Fruit fly (Drosophila melanogaster) S2 (cell line): ENCODE data around the gene me31B.

ENCODE experiments used
- CG8478 ChIP-seq: fragments of >200 bp; optimal IDR thresholded peaks from 2 replicates; lab custom pipeline; 2018
- CTCF ChIP-seq, 2 experiments: fragments of >200 bp; optimal IDR thresholded peaks; 2 replicates each; lab custom pipeline; 2018

DNA sequence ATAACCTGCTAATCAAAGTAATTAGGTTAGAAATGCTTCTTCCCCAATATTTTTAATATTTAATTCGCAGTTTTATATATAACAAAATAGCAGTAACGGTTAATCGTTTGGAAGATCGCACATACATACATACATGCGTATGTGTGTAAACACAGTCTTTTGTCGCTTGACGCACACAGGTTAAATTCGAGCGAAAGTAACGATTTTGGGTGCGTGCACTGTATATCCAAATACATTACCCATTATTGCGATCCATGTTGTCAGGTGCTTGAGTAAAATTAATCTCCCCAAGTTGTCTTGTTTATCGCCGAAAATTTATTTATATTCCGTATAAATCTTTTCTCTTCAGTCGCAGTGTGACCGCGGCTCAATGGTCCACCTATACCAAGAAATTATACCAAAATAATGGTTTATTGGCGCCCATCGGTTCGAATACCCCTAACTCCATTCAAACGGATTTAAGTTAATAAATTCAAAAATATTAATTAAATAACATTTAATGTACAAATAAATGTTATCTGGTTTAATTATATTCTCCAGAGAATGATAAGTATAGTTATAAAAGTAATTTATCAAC is 35.1 kb upstream of the me31B start, which contains the start of gene CG34159:
- TF ChIP-seq CG8478 (lab: Kevin White, UChicago) (no peak), CTCF (optimal IDR thresholded peaks at IDR 0.05; lab: Kevin White, UChicago) (no peak)
